Worm (Caenorhabditis elegans) whole organism, L4 larva: Measurements from ENCODE around the gene alh-3.

Experiments
- ama-1 ChIP-seq: fragments of 150-350 bp; optimal IDR thresholded peaks from 2 replicates; lab custom pipeline; 2014; ENCODE audit warnings: inconsistent platforms, mixed read lengths
- attf-4 ChIP-seq: sonication (generic microtip); optimal IDR thresholded peaks from 3 replicates; lab custom pipeline; 2017; ENCODE audit warnings: missing biosample characterization, missing genetic modification characterization
- fos-1 ChIP-seq: fragments of 150-350 bp; optimal IDR thresholded peaks from 2 replicates; lab custom pipeline; 2014; ENCODE audit warnings: missing biosample characterization, missing genetic modification characterization
- gei-8 ChIP-seq: fragments of 200-800 bp; sonication (Bioruptor generic); optimal IDR thresholded peaks from 2 replicates; lab custom pipeline; 2018; ENCODE audit warnings: mild to moderate bottlenecking, missing genetic modification characterization, missing compliant biosample characterization
- nhr-11 ChIP-seq: fragments of 150-350 bp; optimal IDR thresholded peaks from 2 replicates; lab custom pipeline; 2014; ENCODE audit warnings: missing biosample characterization, missing genetic modification characterization
- nhr-28 ChIP-seq: fragments of 150-350 bp; optimal IDR thresholded peaks from 2 replicates; lab custom pipeline; 2014; ENCODE audit warnings: missing biosample characterization, missing genetic modification characterization
- nhr-76 ChIP-seq: fragments of 150-350 bp; optimal IDR thresholded peaks from 2 replicates; lab custom pipeline; 2014; ENCODE audit warnings: missing biosample characterization, missing genetic modification characterization
- skn-1 ChIP-seq: fragments of 150-350 bp; optimal IDR thresholded peaks from 2 replicates; lab custom pipeline; 2014; ENCODE audit warnings: missing biosample characterization, missing genetic modification characterization

DNA sequence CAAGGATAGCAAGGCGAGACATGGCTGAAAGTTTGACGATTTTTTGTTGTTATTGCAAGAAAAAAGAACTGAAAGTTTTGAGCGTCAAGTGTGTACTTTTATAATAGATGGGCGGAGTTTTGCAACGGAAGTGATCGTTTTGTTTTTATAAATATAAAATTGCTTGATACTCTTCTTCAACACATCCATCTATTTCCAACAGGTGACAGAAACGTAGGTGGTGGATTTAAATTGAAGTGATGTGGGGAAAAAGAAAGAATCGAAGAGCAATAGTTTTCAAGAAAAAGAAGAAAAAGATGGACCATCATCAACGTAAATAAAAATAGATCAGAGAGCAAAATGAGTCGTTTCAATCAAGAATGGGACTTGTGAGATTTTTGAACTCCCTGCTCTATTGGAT is 44.6 kb downstream of the alh-3 start, which contains the start of gene ttr-17:
- TF ChIP-seq ama-1 (lab: Kevin White, UChicago), result no peak
- TF ChIP-seq nhr-11 (tag; lab: Kevin White, UChicago), result no peak
- TF ChIP-seq fos-1 (tag; lab: Kevin White, UChicago), result no peak
- TF ChIP-seq nhr-76 (tag; lab: Kevin White, UChicago), result no peak
- no peak for TF ChIP-seq gei-8 (GFP tag; lab: Kevin White, UChicago)
- no peak for TF ChIP-seq skn-1 (tag; lab: Kevin White, UChicago)
- TF ChIP-seq attf-4 (tag; lab: Kevin White, UChicago), result no peak
- no peak for TF ChIP-seq nhr-28 (tag; lab: Kevin White, UChicago)
